Worm (Caenorhabditis elegans): Measurements from ENCODE around the gene K11H12.5.

DNA sequence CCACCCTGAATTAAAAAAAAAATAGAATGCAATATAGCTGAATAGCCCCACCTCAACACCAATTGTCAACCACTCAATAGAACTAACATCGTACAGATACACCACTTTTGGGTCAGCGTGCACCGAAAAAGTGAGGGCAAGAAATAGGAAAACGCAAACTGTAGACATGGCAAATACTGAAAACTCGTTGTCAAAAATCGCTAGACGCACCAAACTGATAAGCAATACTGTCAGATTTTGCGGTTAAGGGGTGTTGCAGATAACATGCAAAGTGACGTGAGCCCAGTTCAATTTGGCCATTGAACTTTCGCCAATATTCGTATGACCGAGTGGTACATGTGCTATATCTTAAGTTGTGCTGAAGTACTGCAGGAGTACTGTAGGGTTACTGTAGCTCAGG lies 3.1 kb upstream of the K11H12.5 start, which contains the start of gene K11H12.3:
- TF ChIP-seq pha-4 (tag; optimal IDR thresholded peaks at IDR 0.05) (no peak), ztf-11 (tag; optimal IDR thresholded peaks at IDR 0.05) (no peak), nhr-76 (tag; optimal IDR thresholded peaks at IDR 0.05) (no peak), ces-1 (GFP tag; optimal IDR thresholded peaks at IDR 0.05) (no peak)

Measured in whole organism, mixed stage, embryonic.